Fruit fly (Drosophila melanogaster): Measurements from ENCODE around the gene DIP1.
"Not testable (repeated sequence)": the region's sequence is repeated elsewhere in the genome, so short reads cannot be mapped to it uniquely, and the experiment has no call there.

The DIP1 gene

dm6 chrX:21621004-21621403 lies 8.9 kb downstream of the DIP1 start, which contains the start of gene CG32819:
Gene CG32819, minus strand, starts transcription at chrX:21621104.
- not testable (repeated sequence) for TF ChIP-seq Hr4, esn, CG6792 (GFP tag; optimal IDR thresholded peaks at IDR 0.05)

- TF ChIP-seq CG10669, CG9139, Sox15 (GFP tag; optimal IDR thresholded peaks at IDR 0.05): not testable (repeated sequence)
Observed at dm6 chrX:21617517-21617916, 12.4 kb downstream of the DIP1 start, which contains the start of gene CG32857. Gene CG32857, minus strand, starts transcription at chrX:21617617.

- TF ChIP-seq Ets21C, dac, ss (GFP tag; optimal IDR thresholded peaks at IDR 0.05): not testable (repeated sequence)
Observed at dm6 chrX:21615139-21615538, 14.8 kb downstream of the DIP1 start, which contains the start of gene CG32820. Gene CG32820, minus strand, starts transcription at chrX:21615239.

dm6 chrX:21611426-21611825 lies 18.5 kb downstream of the DIP1 start, which contains the start of gene CG33502:
Gene CG33502, minus strand, starts transcription at chrX:21611526.
- not testable (repeated sequence) for TF ChIP-seq lz, spab, CG4318 (GFP tag; optimal IDR thresholded peaks at IDR 0.05)

dm6 chrX:21608820-21609219 lies 21.1 kb downstream of the DIP1 start, which contains the start of gene CG17450:
Gene CG17450, minus strand, starts transcription at chrX:21608920.
- not testable (repeated sequence) for TF ChIP-seq CG3032 (tag; optimal IDR thresholded peaks at IDR 0.05); Eip78C (GFP tag); spab (GFP tag; optimal IDR thresholded peaks at IDR 0.05)

- TF ChIP-seq eg (GFP tag; IDR thresholded peaks at IDR 0.05) = no peak
- no peak for TF ChIP-seq Eip75B (GFP tag; optimal IDR thresholded peaks at IDR 0.05)
- TF ChIP-seq Eip93F (GFP tag; optimal IDR thresholded peaks at IDR 0.05) = no peak
- TF ChIP-seq CG6854 (GFP tag; optimal IDR thresholded peaks at IDR 0.05) = no peak
- TF ChIP-seq CG34406 (GFP tag; optimal IDR thresholded peaks at IDR 0.05) = no peak
Observed at dm6 chrX:21605514-21605913, 24.4 kb downstream of the DIP1 start.

dm6 chrX:21604956-21605502 lies 24.9 kb downstream of the DIP1 start, which contains the start of gene GCS2alpha:
Gene GCS2alpha, minus strand, starts transcription at chrX:21605264.
- no peak for TF ChIP-seq CG31627 (GFP tag; optimal IDR thresholded peaks at IDR 0.05)
- peak in 1 of 2 experiments; percentile 0 for TF ChIP-seq ss (GFP tag; optimal IDR thresholded peaks at IDR 0.05)
- no peak for TF ChIP-seq cyc (GFP tag; optimal IDR thresholded peaks at IDR 0.05)
- TF ChIP-seq Eip93F (GFP tag; optimal IDR thresholded peaks at IDR 0.05) = no peak
- no peak for TF ChIP-seq CG11902 (GFP tag; optimal IDR thresholded peaks at IDR 0.05)
- peak; percentile 18 for TF ChIP-seq CG6854 (GFP tag; optimal IDR thresholded peaks at IDR 0.05)
- TF ChIP-seq Hr39 (GFP tag; optimal IDR thresholded peaks at IDR 0.05) = no peak
- no peak for TF ChIP-seq achi (GFP tag; optimal IDR thresholded peaks at IDR 0.05)
- no peak for TF ChIP-seq dac (GFP tag; optimal IDR thresholded peaks at IDR 0.05)
- TF ChIP-seq fd85E (GFP tag; optimal IDR thresholded peaks at IDR 0.05) = no peak
- no peak for TF ChIP-seq CG6276 (GFP tag; optimal IDR thresholded peaks at IDR 0.05)
- TF ChIP-seq esn (GFP tag; optimal IDR thresholded peaks at IDR 0.05) = peak; percentile 2
- no peak for TF ChIP-seq CG8632 (GFP tag; optimal IDR thresholded peaks at IDR 0.05)
- no peak for TF ChIP-seq dsx (GFP tag; optimal IDR thresholded peaks at IDR 0.05; ENCODE audit: poor library complexity, severe bottlenecking)
- peak; percentile 69 for TF ChIP-seq Eip78C (GFP tag)
- TF ChIP-seq CG1621 (tag; optimal IDR thresholded peaks at IDR 0.05) = no peak
- no peak for TF ChIP-seq CG6792 (GFP tag; optimal IDR thresholded peaks at IDR 0.05)
- TF ChIP-seq fkh (GFP tag; optimal IDR thresholded peaks at IDR 0.05) = peak; percentile 7
- TF ChIP-seq CG6163 (GFP tag; IDR thresholded peaks at IDR 0.05) = no peak
- no peak for TF ChIP-seq CG3032 (tag; optimal IDR thresholded peaks at IDR 0.05)
- no peak for TF ChIP-seq spab (GFP tag; optimal IDR thresholded peaks at IDR 0.05)
- no peak for TF ChIP-seq Gug (GFP tag; IDR thresholded peaks at IDR 0.05)

Data from whole organism, prepupa.